Worm (Caenorhabditis elegans) whole organism, mixed stage, embryonic: Measurements from ENCODE around the gene kin-30.

Experiments used
- blmp-1 ChIP-seq: fragments of 150-350 bp; optimal IDR thresholded peaks from 2 replicates; lab custom pipeline; 2014; ENCODE audit warnings: missing biosample characterization, missing genetic modification characterization
- elt-3 ChIP-seq: fragments of 150-350 bp; optimal IDR thresholded peaks from 2 replicates; lab custom pipeline; 2014; ENCODE audit warnings: missing biosample characterization, missing genetic modification characterization

DNA sequence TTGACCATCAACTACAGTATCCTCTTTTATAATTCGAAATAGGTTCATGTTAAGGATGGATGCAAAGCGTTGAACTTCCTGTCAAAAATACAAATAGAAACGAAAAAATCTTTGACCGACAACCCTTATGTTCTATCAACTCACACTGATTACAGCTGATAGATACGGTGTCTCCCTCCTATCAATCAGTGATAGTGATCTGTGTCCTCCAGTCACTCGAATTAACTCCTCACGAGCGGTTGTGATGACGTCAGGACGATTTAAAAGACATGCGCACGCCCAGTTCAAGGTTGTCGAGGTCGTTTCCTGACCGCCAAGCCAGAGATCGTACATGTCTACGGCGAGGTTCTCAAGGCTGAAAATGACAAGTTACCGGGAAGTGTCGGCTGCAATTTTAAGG lies 41.4 kb downstream of the kin-30 start:
- no peak for TF ChIP-seq elt-3
- no peak for TF ChIP-seq blmp-1 (tag; lab: Kevin White, UChicago)
